Fruit fly (Drosophila melanogaster): Measurements from ENCODE around the gene Hr39.

DNA sequence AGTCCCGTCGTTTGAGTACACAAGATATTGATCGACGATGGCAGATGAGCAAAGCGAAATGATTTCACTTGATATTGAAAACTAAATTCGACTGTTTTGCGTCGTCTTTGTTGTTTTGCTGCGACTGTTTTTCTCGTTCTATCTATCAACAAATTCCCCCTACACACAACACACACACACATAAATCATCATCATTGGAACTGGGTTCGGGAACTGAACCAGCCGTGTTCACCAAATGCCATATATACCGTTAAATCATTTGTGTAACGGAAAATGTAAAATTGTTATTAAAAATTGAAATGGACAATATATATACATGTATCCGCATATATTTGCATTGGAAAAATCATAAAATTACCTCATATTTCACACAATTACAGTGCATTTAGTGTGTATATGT, 16.7 kb upstream of the Hr39 start, which contains the start of gene Atg18b:
- TF ChIP-seq Rfx (GFP tag; IDR thresholded peaks at IDR 0.05) (no peak), CG4424 (GFP tag; optimal IDR thresholded peaks at IDR 0.05) (no peak), lab (GFP tag; optimal IDR thresholded peaks at IDR 0.05) (no peak), sr (GFP tag; IDR thresholded peaks at IDR 0.05) (no peak), CG1647 (GFP tag; optimal IDR thresholded peaks at IDR 0.05) (no peak), dmrt99B (tag; optimal IDR thresholded peaks at IDR 0.05) (no peak), Abd-B (GFP tag; optimal IDR thresholded peaks at IDR 0.05) (no peak), z (GFP tag; IDR thresholded peaks at IDR 0.05) (no peak), zf30C (GFP tag; optimal IDR thresholded peaks at IDR 0.05) (no peak), Hey (tag; optimal IDR thresholded peaks at IDR 0.05) (no peak), abd-A (tag; optimal IDR thresholded peaks at IDR 0.05) (no peak), CG11723 (GFP tag; optimal IDR thresholded peaks at IDR 0.05) (no peak)
